Worm (Caenorhabditis elegans) whole organism, young adult: ENCODE data around the gene M05D6.5.

ENCODE experiments used
- B0019.2 ChIP-seq: fragments of 200-800 bp; sonication (Bioruptor generic); conservative IDR thresholded peaks from 2 replicates; pipeline ENCODE4 v1.3.6; 2022; ENCODE audit warnings: missing genetic modification reagents, missing genetic modification characterization, missing compliant biosample characterization
- B0261.1 ChIP-seq: sonication (generic microtip); optimal IDR thresholded peaks from 2 replicates; lab custom pipeline; 2016; ENCODE audit warnings: mild to moderate bottlenecking, missing genetic modification characterization, moderate library complexity, missing compliant biosample characterization
- D2030.7 ChIP-seq: fragments of 200-800 bp; sonication (Bioruptor generic); IDR thresholded peaks from 2 replicates; pipeline ENCODE4 v1.3.6; 2022; ENCODE audit warnings: missing genetic modification reagents, missing genetic modification characterization, missing compliant biosample characterization
- F10E7.11 ChIP-seq: sonication (generic microtip); optimal IDR thresholded peaks from 2 replicates; lab custom pipeline; 2017; ENCODE audit warnings: mild to moderate bottlenecking, missing genetic modification characterization, moderate library complexity, missing compliant biosample characterization
- F49E8.2 ChIP-seq: sonication (generic microtip); optimal IDR thresholded peaks from 3 replicates; lab custom pipeline; 2017; ENCODE audit warnings: missing genetic modification characterization, mild to moderate bottlenecking, missing compliant biosample characterization, antibody characterized with exemption, moderate library complexity; ENCODE audit not compliant: insufficient read depth
- F52B5.7 ChIP-seq: sonication (generic microtip); optimal IDR thresholded peaks from 2 replicates; lab custom pipeline; 2016; ENCODE audit warnings: mild to moderate bottlenecking, missing genetic modification characterization, missing compliant biosample characterization
- F57C9.4 ChIP-seq: sonication (generic microtip); optimal IDR thresholded peaks from 2 replicates; lab custom pipeline; 2017; ENCODE audit warnings: mild to moderate bottlenecking, missing genetic modification characterization, missing compliant biosample characterization
- K12H6.12 ChIP-seq: fragments of 200-800 bp; sonication (Bioruptor generic); optimal IDR thresholded peaks from 2 replicates; lab custom pipeline; 2018; ENCODE audit warnings: mild to moderate bottlenecking, missing genetic modification characterization, missing compliant biosample characterization
- Y53F4B.3 ChIP-seq: fragments of 200-800 bp; sonication (Bioruptor generic); IDR thresholded peaks from 2 replicates; pipeline ENCODE4 v1.3.6; 2022; ENCODE audit warnings: missing genetic modification reagents, missing genetic modification characterization, missing compliant biosample characterization
- Y53G8AR.9 ChIP-seq: fragments of 200-800 bp; sonication (Bioruptor generic); conservative IDR thresholded peaks from 2 replicates; pipeline ENCODE4 v1.3.6; 2022; ENCODE audit warnings: missing genetic modification reagents, missing genetic modification characterization, missing compliant biosample characterization
- Y56A3A.18 ChIP-seq: fragments of 200-800 bp; sonication (Bioruptor generic); IDR thresholded peaks from 2 replicates; pipeline ENCODE4 v1.3.6; 2022; ENCODE audit warnings: missing genetic modification reagents, missing genetic modification characterization, missing compliant biosample characterization
- akir-1 ChIP-seq: fragments of 200-800 bp; sonication (Bioruptor generic); optimal IDR thresholded peaks from 2 replicates; lab custom pipeline; 2018; ENCODE audit warnings: mild to moderate bottlenecking, missing genetic modification characterization, moderate library complexity, missing compliant biosample characterization
- aptf-3 ChIP-seq: fragments of 200-800 bp; sonication (Bioruptor generic); IDR thresholded peaks from 2 replicates; pipeline ENCODE4 v1.3.6; 2022; ENCODE audit warnings: missing genetic modification characterization, missing compliant biosample characterization
- athp-1 ChIP-seq: sonication (generic microtip); optimal IDR thresholded peaks from 2 replicates; lab custom pipeline; 2017; ENCODE audit warnings: mild to moderate bottlenecking, missing genetic modification characterization, missing compliant biosample characterization
- attf-5 ChIP-seq: fragments of 200-800 bp; sonication (Bioruptor generic); optimal IDR thresholded peaks from 2 replicates; lab custom pipeline; 2018; ENCODE audit warnings: mild to moderate bottlenecking, missing genetic modification characterization, missing compliant biosample characterization
- bed-1 ChIP-seq: fragments of 200-800 bp; sonication (Bioruptor generic); IDR thresholded peaks from 2 replicates; pipeline ENCODE4 v1.3.6; 2022; ENCODE audit warnings: missing genetic modification reagents, missing genetic modification characterization, missing compliant biosample characterization
- cebp-2 ChIP-seq: fragments of 200-800 bp; sonication (Bioruptor generic); IDR thresholded peaks from 2 replicates; pipeline ENCODE4 v1.3.6; 2022; ENCODE audit warnings: missing genetic modification characterization, missing compliant biosample characterization
- ceh-40 ChIP-seq: fragments of 200-800 bp; sonication (Bioruptor generic); IDR thresholded peaks from 2 replicates; pipeline ENCODE4 v1.3.6; 2022; ENCODE audit warnings: missing genetic modification characterization, missing compliant biosample characterization
- ceh-79 ChIP-seq: sonication (generic microtip); optimal IDR thresholded peaks from 2 replicates; lab custom pipeline; 2017; ENCODE audit warnings: mild to moderate bottlenecking, missing genetic modification characterization, missing compliant biosample characterization
- dpff-1 ChIP-seq: sonication (generic microtip); optimal IDR thresholded peaks from 2 replicates; lab custom pipeline; 2017; ENCODE audit warnings: mild to moderate bottlenecking, missing genetic modification characterization, missing compliant biosample characterization
- dpl-1 ChIP-seq: fragments of 150-350 bp; optimal IDR thresholded peaks from 2 replicates; lab custom pipeline; 2014; ENCODE audit warnings: missing biosample characterization, missing genetic modification reagents, missing genetic modification characterization
- efl-1 ChIP-seq: fragments of 150-350 bp; optimal IDR thresholded peaks from 2 replicates; lab custom pipeline; 2014; ENCODE audit warnings: missing biosample characterization, missing genetic modification reagents, missing genetic modification characterization
- ets-4 ChIP-seq: fragments of 200-800 bp; sonication (Bioruptor generic); optimal IDR thresholded peaks from 2 replicates; lab custom pipeline; 2018; ENCODE audit warnings: mild to moderate bottlenecking, missing genetic modification characterization, missing compliant biosample characterization
- gei-17 ChIP-seq: fragments of 200-800 bp; sonication (Bioruptor generic); optimal IDR thresholded peaks from 2 replicates; lab custom pipeline; 2018; ENCODE audit warnings: mild to moderate bottlenecking, missing genetic modification characterization, missing compliant biosample characterization
- hmg-1.2 ChIP-seq: fragments of 200-800 bp; sonication (Bioruptor generic); IDR thresholded peaks from 2 replicates; pipeline ENCODE4 v1.3.6; 2022; ENCODE audit warnings: missing genetic modification reagents, missing genetic modification characterization, missing compliant biosample characterization
- hsf-1 ChIP-seq: fragments of 200-800 bp; sonication (Bioruptor generic); IDR thresholded peaks from 2 replicates; pipeline ENCODE4 v1.3.6; 2022; ENCODE audit warnings: missing genetic modification reagents, missing genetic modification characterization, missing compliant biosample characterization
- let-526 ChIP-seq: fragments of 200-800 bp; sonication (Bioruptor generic); IDR thresholded peaks from 2 replicates; pipeline ENCODE4 v1.3.6; 2022; ENCODE audit warnings: missing genetic modification reagents, missing genetic modification characterization, missing compliant biosample characterization
- lin-26 ChIP-seq: fragments of 200-800 bp; sonication (Bioruptor generic); IDR thresholded peaks from 2 replicates; pipeline ENCODE4 v1.3.6; 2022; ENCODE audit warnings: missing genetic modification reagents, missing genetic modification characterization, missing compliant biosample characterization
- lin-40 ChIP-seq: sonication (generic microtip); optimal IDR thresholded peaks from 2 replicates; lab custom pipeline; 2016; ENCODE audit warnings: missing genetic modification characterization, mild to moderate bottlenecking, missing compliant biosample characterization, missing genotype, missing genetic modification reagents
- lin-54 ChIP-seq: fragments of 200-800 bp; sonication (Bioruptor generic); optimal IDR thresholded peaks from 2 replicates; lab custom pipeline; 2018; ENCODE audit warnings: mild to moderate bottlenecking, missing genetic modification characterization, missing compliant biosample characterization
- madf-6 ChIP-seq: fragments of 200-800 bp; sonication (Bioruptor generic); IDR thresholded peaks from 2 replicates; pipeline ENCODE4 v1.3.6; 2022; ENCODE audit warnings: missing genetic modification reagents, missing genetic modification characterization, missing compliant biosample characterization
- mel-28 ChIP-seq: sonication (generic microtip); optimal IDR thresholded peaks from 2 replicates; lab custom pipeline; 2016; ENCODE audit warnings: borderline replicate concordance, mild to moderate bottlenecking, missing genetic modification characterization, missing compliant biosample characterization
- nfya-1 ChIP-seq: sonication (generic microtip); optimal IDR thresholded peaks from 2 replicates; lab custom pipeline; 2017; ENCODE audit warnings: antibody characterized with exemption, missing compliant biosample characterization, missing genetic modification characterization, borderline replicate concordance; ENCODE audit not compliant: insufficient read depth
- nfyb-1 ChIP-seq: fragments of 200-800 bp; sonication (Bioruptor generic); IDR thresholded peaks from 2 replicates; pipeline ENCODE4 v1.3.6; 2022; ENCODE audit warnings: missing genetic modification reagents, missing genetic modification characterization, missing compliant biosample characterization
- nhr-179 ChIP-seq: sonication (generic microtip); optimal IDR thresholded peaks from 2 replicates; lab custom pipeline; 2016; ENCODE audit warnings: mild to moderate bottlenecking, missing genetic modification characterization, missing compliant biosample characterization
- rcor-1 ChIP-seq: fragments of 200-800 bp; sonication (Bioruptor generic); IDR thresholded peaks from 2 replicates; pipeline ENCODE4 v1.3.6; 2022; ENCODE audit warnings: missing genetic modification reagents, missing genetic modification characterization, missing compliant biosample characterization
- rpc-1 ChIP-seq, 2 experiments: fragments of 150-350 bp in 1 of 2; sonication (generic microtip) in 1 of 2; optimal IDR thresholded peaks; 2 replicates each; lab custom pipeline; 2014 to 2018; ENCODE audit warnings: missing biosample characterization in 1 of 2, missing genetic modification characterization in 1 of 2, missing genetic modification reagents in 1 of 2, missing genotype in 1 of 2
- snpc-3.4 ChIP-seq: sonication (generic microtip); optimal IDR thresholded peaks from 2 replicates; lab custom pipeline; 2017; ENCODE audit warnings: missing genetic modification characterization, mild to moderate bottlenecking, missing compliant biosample characterization, antibody characterized with exemption, moderate library complexity, missing genotype, missing genetic modification reagents
- somi-1 ChIP-seq: fragments of 200-800 bp; sonication (Bioruptor generic); optimal IDR thresholded peaks from 2 replicates; lab custom pipeline; 2018; ENCODE audit warnings: mild to moderate bottlenecking, missing genetic modification characterization, missing compliant biosample characterization
- sptf-2 ChIP-seq: fragments of 200-800 bp; sonication (Bioruptor generic); optimal IDR thresholded peaks from 2 replicates; lab custom pipeline; 2018; ENCODE audit warnings: mild to moderate bottlenecking, missing genetic modification characterization, missing compliant biosample characterization
- tlf-1 ChIP-seq: fragments of 200-800 bp; sonication (Bioruptor generic); optimal IDR thresholded peaks from 2 replicates; lab custom pipeline; 2018; ENCODE audit warnings: mild to moderate bottlenecking, missing genetic modification characterization, missing compliant biosample characterization
- unc-62 ChIP-seq: fragments of 150-350 bp; optimal IDR thresholded peaks from 2 replicates; lab custom pipeline; 2014; ENCODE audit warnings: missing biosample characterization, missing genetic modification reagents, missing genetic modification characterization
- zfh-2 ChIP-seq: fragments of 200-800 bp; sonication (Bioruptor generic); conservative IDR thresholded peaks from 2 replicates; pipeline ENCODE4 v1.3.6; 2022; ENCODE audit warnings: missing genetic modification reagents, missing genetic modification characterization, missing compliant biosample characterization
- zim-3 ChIP-seq: sonication (generic microtip); optimal IDR thresholded peaks from 2 replicates; lab custom pipeline; 2017; ENCODE audit warnings: mild to moderate bottlenecking, missing genetic modification characterization, moderate library complexity, missing compliant biosample characterization
- ztf-18 ChIP-seq: sonication (generic microtip); optimal IDR thresholded peaks from 2 replicates; lab custom pipeline; 2016; ENCODE audit warnings: missing genotype, mild to moderate bottlenecking, missing genetic modification characterization, missing compliant biosample characterization

Gene M05D6.5

ce11 chrII:8444007-8444406, 38.0 kb downstream of the M05D6.5 start, which contains the start of gene evl-20:
TSS of gene evl-20 (plus strand) at chrII:8444307.
- TF ChIP-seq let-526 (GFP tag; lab: Robert Waterston, UW) (no peak), Y56A3A.18 (0 out of 2 replicates have a peak, but pooled peaks have one; percentile 41)

ce11 chrII:8442717-8443223, 39.2 kb downstream of the M05D6.5 start, which contains the start of gene eif-3.G:
TSS of gene eif-3.G (plus strand) at chrII:8442767.
- TF ChIP-seq K12H6.12 (tag; lab: Kevin White, UChicago) (no peak), ztf-18 (tag; lab: Kevin White, UChicago) (no peak), zim-3 (no peak), D2030.7 (peak; percentile 34; the same call in 1 of the 2 replicates), sptf-2 (GFP tag; lab: Kevin White, UChicago) (no peak), madf-6 (peak; percentile 50), lin-26 (GFP tag; lab: Robert Waterston, UW) (0 out of 2 replicates have a peak, but pooled peaks have one; percentile 22), lin-54 (GFP tag; lab: Kevin White, UChicago) (peak; percentile 17), Y56A3A.18 (no peak), rpc-1 (optimal IDR thresholded peaks at IDR 0.05; lab: Kevin White, UChicago) (no peak), rpc-1 (tag; optimal IDR thresholded peaks at IDR 0.05; lab: Kevin White, UChicago) (no peak), mel-28 (tag; lab: Kevin White, UChicago) (no peak), nfyb-1 (no peak), hsf-1 (GFP tag; lab: Robert Waterston, UW) (0 out of 2 replicates have a peak, but pooled peaks have one; percentile 39), zfh-2 (GFP tag; lab: Robert Waterston, UW) (no peak), athp-1 (tag; lab: Kevin White, UChicago) (no peak), cebp-2 (no peak), ets-4 (GFP tag; lab: Kevin White, UChicago) (no peak), let-526 (GFP tag; lab: Robert Waterston, UW) (no peak), somi-1 (GFP tag; lab: Kevin White, UChicago) (no peak), Y53G8AR.9 (peak; percentile 51), ceh-40 (GFP tag; lab: Robert Waterston, UW) (no peak), snpc-3.4 (no peak), akir-1 (no peak)

ce11 chrII:8442176-8442575, 39.8 kb downstream of the M05D6.5 start:
- no peak for TF ChIP-seq sptf-2 (GFP tag; lab: Kevin White, UChicago)
- TF ChIP-seq nhr-179 (tag; lab: Kevin White, UChicago), result no peak
- TF ChIP-seq F57C9.4 (tag; lab: Kevin White, UChicago), result no peak
- no peak for TF ChIP-seq unc-62 (GFP tag; lab: Kevin White, UChicago)
- TF ChIP-seq Y53G8AR.9, result no peak
- peak; percentile 9 for TF ChIP-seq dpl-1 (GFP tag; lab: Kevin White, UChicago)
- no peak for TF ChIP-seq F52B5.7 (tag; lab: Kevin White, UChicago)
- TF ChIP-seq bed-1 (GFP tag; lab: Robert Waterston, UW), result no peak
- peak; percentile 27 for TF ChIP-seq lin-40 (tag; lab: Kevin White, UChicago)
- TF ChIP-seq attf-5 (GFP tag; lab: Kevin White, UChicago), result no peak
- TF ChIP-seq Y53F4B.3, result no peak
- TF ChIP-seq tlf-1 (GFP tag; lab: Kevin White, UChicago), result no peak
- TF ChIP-seq somi-1 (GFP tag; lab: Kevin White, UChicago), result no peak
- TF ChIP-seq dpff-1 (tag; lab: Kevin White, UChicago), result no peak
- peak; percentile 40 for TF ChIP-seq efl-1 (GFP tag; lab: Kevin White, UChicago)
- no peak for TF ChIP-seq athp-1 (tag; lab: Kevin White, UChicago)
- no peak for TF ChIP-seq F10E7.11 (tag; lab: Kevin White, UChicago)
- no peak for TF ChIP-seq B0019.2 (GFP tag; lab: Robert Waterston, UW)
- TF ChIP-seq F49E8.2, result no peak
- no peak for TF ChIP-seq aptf-3 (GFP tag; lab: Robert Waterston, UW)
- TF ChIP-seq mel-28 (tag; lab: Kevin White, UChicago), result no peak
- no peak for TF ChIP-seq nfya-1 (tag; lab: Kevin White, UChicago)
- no peak for TF ChIP-seq gei-17 (GFP tag; lab: Kevin White, UChicago)
- TF ChIP-seq ceh-79, result no peak
- no peak for TF ChIP-seq B0261.1 (tag; lab: Kevin White, UChicago)
- peak; percentile 28; the same call in 1 of the 2 replicates for TF ChIP-seq hmg-1.2 (GFP tag; lab: Robert Waterston, UW)
- no peak for TF ChIP-seq rcor-1 (GFP tag; lab: Robert Waterston, UW)
- no peak for TF ChIP-seq akir-1
